Fruit fly (Drosophila melanogaster) whole organism, embryonic: ENCODE results near the gene CG3587.

Experiments used
- Blimp-1 ChIP-seq: fragments of 200-800 bp; sonication (Bioruptor generic); optimal IDR thresholded peaks from 3 replicates; lab custom pipeline; 2018; ENCODE audit warnings: missing biosample characterization, missing genetic modification characterization, mild to moderate bottlenecking, moderate library complexity, missing genetic modification reagents
- CG10321 ChIP-seq: fragments of 200-800 bp; sonication (Bioruptor generic); IDR thresholded peaks from 2 replicates; pipeline ENCODE4 v1.3.6; 2022; ENCODE audit warnings: missing biosample characterization, missing genetic modification characterization
- CG10366 ChIP-seq: fragments of 200-800 bp; sonication (Bioruptor generic); IDR thresholded peaks from 2 replicates; pipeline ENCODE4 v1.3.6; 2022; ENCODE audit warnings: missing biosample characterization, missing genetic modification characterization
- CG10565 ChIP-seq: fragments of 200-800 bp; sonication (Bioruptor generic); optimal IDR thresholded peaks from 3 replicates; lab custom pipeline; 2016; ENCODE audit warnings: missing biosample characterization, mild to moderate bottlenecking, missing genetic modification characterization
- CG11085 ChIP-seq: fragments of 200-800 bp; sonication (Bioruptor generic); IDR thresholded peaks from 2 replicates; pipeline ENCODE4 v1.3.6; 2022; ENCODE audit warnings: missing biosample characterization, missing genetic modification characterization
- CG11456 ChIP-seq: fragments of 200-800 bp; sonication (Bioruptor generic); IDR thresholded peaks from 3 replicates; pipeline ENCODE4 v1.3.6; 2022; ENCODE audit warnings: missing biosample characterization, missing genetic modification characterization
- CG11695 ChIP-seq: fragments of 200-800 bp; sonication (Bioruptor generic); IDR thresholded peaks from 3 replicates; pipeline ENCODE4 v1.3.6; 2022; ENCODE audit warnings: missing biosample characterization, missing genetic modification characterization
- CG15269 ChIP-seq: fragments of 200-800 bp; sonication (Bioruptor generic); optimal IDR thresholded peaks from 2 replicates; lab custom pipeline; 2018; ENCODE audit warnings: missing biosample characterization, mild to moderate bottlenecking, missing genetic modification characterization, moderate library complexity
- CG15479 ChIP-seq: fragments of 200-800 bp; sonication (Bioruptor generic); optimal IDR thresholded peaks from 3 replicates; lab custom pipeline; 2019; ENCODE audit warnings: missing biosample characterization, mild to moderate bottlenecking, missing genetic modification characterization, moderate library complexity
- CG17359 ChIP-seq: fragments of 200-800 bp; sonication (Bioruptor generic); optimal IDR thresholded peaks from 3 replicates; lab custom pipeline; 2018; ENCODE audit warnings: missing biosample characterization, mild to moderate bottlenecking, missing genetic modification characterization, moderate library complexity
- CG18599 ChIP-seq: fragments of 200-800 bp; sonication (Bioruptor generic); optimal IDR thresholded peaks from 3 replicates; lab custom pipeline; 2017; ENCODE audit warnings: missing biosample characterization, missing genetic modification characterization, mild to moderate bottlenecking, moderate library complexity, missing genetic modification reagents
- CG2678 ChIP-seq: fragments of 200-800 bp; sonication (Bioruptor generic); optimal IDR thresholded peaks from 3 replicates; lab custom pipeline; 2019; ENCODE audit warnings: missing biosample characterization, mild to moderate bottlenecking, missing genetic modification characterization, moderate library complexity
- CG32767 ChIP-seq: fragments of 200-800 bp; sonication (Bioruptor generic); IDR thresholded peaks from 2 replicates; pipeline ENCODE4 v1.3.6; 2022; ENCODE audit warnings: missing biosample characterization, missing genetic modification characterization
- CG32772 ChIP-seq: fragments of 200-800 bp; sonication (Bioruptor generic); IDR thresholded peaks from 2 replicates; pipeline ENCODE4 v1.3.6; 2022; ENCODE audit warnings: missing biosample characterization, missing genetic modification characterization
- CG4360 ChIP-seq: fragments of 200-800 bp; sonication (Bioruptor generic); IDR thresholded peaks from 2 replicates; pipeline ENCODE4 v1.3.6; 2022; ENCODE audit warnings: missing biosample characterization, missing genetic modification characterization
- CG4404 ChIP-seq: fragments of 200-800 bp; sonication (Bioruptor generic); IDR thresholded peaks from 2 replicates; pipeline ENCODE4 v1.3.6; 2022; ENCODE audit warnings: missing biosample characterization, missing genetic modification characterization
- CG7271 ChIP-seq: fragments of 200-800 bp; sonication (Bioruptor generic); optimal IDR thresholded peaks from 2 replicates; lab custom pipeline; 2018; ENCODE audit warnings: missing biosample characterization, mild to moderate bottlenecking, missing genetic modification characterization, moderate library complexity
- CG7963 ChIP-seq: fragments of 200-800 bp; sonication (Bioruptor generic); IDR thresholded peaks from 3 replicates; pipeline ENCODE4 v1.3.6; 2022; ENCODE audit warnings: missing biosample characterization, missing genetic modification characterization; ENCODE audit not compliant: partially characterized antibody
- CG8359 ChIP-seq: fragments of 200-800 bp; sonication (Bioruptor generic); optimal IDR thresholded peaks from 2 replicates; lab custom pipeline; 2017; ENCODE audit warnings: missing biosample characterization, mild to moderate bottlenecking, missing genetic modification characterization, borderline replicate concordance
- CG9609 ChIP-seq: fragments of 200-800 bp; sonication (Bioruptor generic); optimal IDR thresholded peaks from 3 replicates; lab custom pipeline; 2016; ENCODE audit warnings: missing biosample characterization, missing genetic modification characterization
- Dip2 ChIP-seq: fragments of 200-800 bp; sonication (Bioruptor generic); IDR thresholded peaks from 2 replicates; pipeline ENCODE4 v1.3.6; 2022; ENCODE audit warnings: missing biosample characterization, missing genetic modification characterization
- Doc2 ChIP-seq: fragments of 200-800 bp; sonication (Bioruptor generic); IDR thresholded peaks from 2 replicates; pipeline ENCODE4 v1.3.6; 2022; ENCODE audit warnings: missing biosample characterization, missing genetic modification characterization
- ERR ChIP-seq: fragments of 200-800 bp; sonication (Bioruptor generic); optimal IDR thresholded peaks from 2 replicates; lab custom pipeline; 2016; ENCODE audit warnings: missing biosample characterization, missing genetic modification characterization
- Fer1 ChIP-seq: fragments of 200-800 bp; sonication (Bioruptor generic); optimal IDR thresholded peaks from 2 replicates; lab custom pipeline; 2017; ENCODE audit warnings: missing biosample characterization, mild to moderate bottlenecking, missing genetic modification characterization
- Fer2 ChIP-seq: fragments of 200-800 bp; sonication (Bioruptor generic); optimal IDR thresholded peaks from 2 replicates; lab custom pipeline; 2018; ENCODE audit warnings: missing biosample characterization, mild to moderate bottlenecking, missing genetic modification characterization, moderate library complexity
- Poxn ChIP-seq: fragments of 200-800 bp; sonication (Bioruptor generic); IDR thresholded peaks from 2 replicates; pipeline ENCODE4 v1.3.6; 2022; ENCODE audit warnings: missing biosample characterization, missing genetic modification characterization
- YL-1 ChIP-seq: fragments of 200-800 bp; sonication (Bioruptor generic); optimal IDR thresholded peaks from 3 replicates; lab custom pipeline; 2017; ENCODE audit warnings: missing biosample characterization, mild to moderate bottlenecking, missing genetic modification characterization
- abd-A ChIP-seq: fragments of 200-800 bp; sonication (Bioruptor generic); optimal IDR thresholded peaks from 3 replicates; lab custom pipeline; 2019; ENCODE audit warnings: missing biosample characterization, mild to moderate bottlenecking, missing genetic modification characterization, moderate library complexity
- al ChIP-seq: fragments of 200-800 bp; sonication (Bioruptor generic); IDR thresholded peaks from 2 replicates; pipeline ENCODE4 v1.3.6; 2022; ENCODE audit warnings: missing biosample characterization, missing genetic modification characterization
- ato ChIP-seq: fragments of 200-800 bp; sonication (Bioruptor generic); IDR thresholded peaks from 2 replicates; pipeline ENCODE4 v1.3.6; 2022; ENCODE audit warnings: missing biosample characterization, missing genetic modification characterization; ENCODE audit not compliant: partially characterized antibody
- chif ChIP-seq, 2 experiments: fragments of 200-800 bp; sonication (Bioruptor generic); optimal IDR thresholded peaks; 3 replicates each; lab custom pipeline; 2016; ENCODE audit warnings: missing biosample characterization in 2 of 2, missing genetic modification characterization in 2 of 2
- ci ChIP-seq: fragments of 200-800 bp; sonication (Bioruptor generic); IDR thresholded peaks from 3 replicates; pipeline ENCODE4 v1.3.6; 2022; ENCODE audit warnings: missing biosample characterization, missing genetic modification characterization
- crc ChIP-seq: fragments of 200-800 bp; sonication (Bioruptor generic); optimal IDR thresholded peaks from 2 replicates; lab custom pipeline; 2016; ENCODE audit warnings: missing biosample characterization, missing genetic modification characterization
- dpn ChIP-seq, 2 experiments: fragments of 200-800 bp; sonication (Bioruptor generic); optimal IDR thresholded peaks; 3 replicates each; lab custom pipeline; 2016; ENCODE audit warnings: missing biosample characterization in 2 of 2, missing genetic modification characterization in 2 of 2
- ems ChIP-seq: fragments of 200-800 bp; sonication (Bioruptor generic); optimal IDR thresholded peaks from 3 replicates; lab custom pipeline; 2016; ENCODE audit warnings: missing biosample characterization, missing genetic modification characterization
- eve ChIP-seq, 2 experiments: fragments of >200 bp; optimal IDR thresholded peaks; 2 replicates each; lab custom pipeline; 2017; ENCODE audit warnings: missing biosample characterization in 2 of 2, missing genetic modification characterization in 2 of 2
- gfzf ChIP-seq: fragments of 200-800 bp; sonication (Bioruptor generic); optimal IDR thresholded peaks from 2 replicates; lab custom pipeline; 2016; ENCODE audit warnings: missing biosample characterization, mild to moderate bottlenecking, missing genetic modification characterization, moderate library complexity
- gsb-n ChIP-seq: fragments of 200-800 bp; sonication (Bioruptor generic); optimal IDR thresholded peaks from 3 replicates; lab custom pipeline; 2018; ENCODE audit warnings: missing biosample characterization, mild to moderate bottlenecking, missing genetic modification characterization
- kah ChIP-seq: fragments of 200-800 bp; sonication (Bioruptor generic); optimal IDR thresholded peaks from 2 replicates; lab custom pipeline; 2018; ENCODE audit warnings: missing biosample characterization, mild to moderate bottlenecking, missing genetic modification characterization
- ken ChIP-seq: fragments of 200-800 bp; sonication (Bioruptor generic); IDR thresholded peaks from 3 replicates; pipeline ENCODE4 v1.3.6; 2022; ENCODE audit warnings: missing biosample characterization, missing genetic modification characterization
- nmo ChIP-seq: fragments of 200-800 bp; sonication (Bioruptor generic); optimal IDR thresholded peaks from 2 replicates; lab custom pipeline; 2018; ENCODE audit warnings: missing biosample characterization, mild to moderate bottlenecking, missing genetic modification characterization, moderate library complexity
- org-1 ChIP-seq: fragments of 200-800 bp; sonication (Bioruptor generic); optimal IDR thresholded peaks from 2 replicates; lab custom pipeline; 2017; ENCODE audit warnings: missing biosample characterization, missing genetic modification characterization
- otp ChIP-seq: fragments of 200-800 bp; sonication (Bioruptor generic); IDR thresholded peaks from 3 replicates; pipeline ENCODE4, ENCODE4 v1.3.6; 2022; ENCODE audit warnings: missing biosample characterization, missing genetic modification characterization
- pho ChIP-seq: fragments of 200-800 bp; sonication (Bioruptor generic); optimal IDR thresholded peaks from 2 replicates; lab custom pipeline; 2016; ENCODE audit warnings: missing biosample characterization, missing genetic modification characterization
- pita ChIP-seq: fragments of 200-800 bp; sonication (Bioruptor generic); optimal IDR thresholded peaks from 2 replicates; lab custom pipeline; 2017; ENCODE audit warnings: missing biosample characterization, mild to moderate bottlenecking, missing genetic modification characterization
- shn ChIP-seq: fragments of 200-800 bp; sonication (Bioruptor generic); optimal IDR thresholded peaks from 3 replicates; lab custom pipeline; 2016; ENCODE audit warnings: missing biosample characterization, missing genetic modification characterization
- slou ChIP-seq: fragments of 200-800 bp; sonication (Bioruptor generic); optimal IDR thresholded peaks from 3 replicates; lab custom pipeline; 2016; ENCODE audit warnings: missing biosample characterization, missing genetic modification characterization
- sob ChIP-seq: fragments of 200-800 bp; sonication (Bioruptor generic); IDR thresholded peaks from 2 replicates; pipeline ENCODE4 v1.3.6; 2022; ENCODE audit warnings: missing biosample characterization, missing genetic modification characterization
- tio ChIP-seq: fragments of 200-800 bp; sonication (Bioruptor generic); optimal IDR thresholded peaks from 2 replicates; lab custom pipeline; 2017; ENCODE audit warnings: missing biosample characterization, missing genetic modification characterization, inconsistent platforms
- tna ChIP-seq: fragments of 200-800 bp; sonication (Bioruptor generic); IDR thresholded peaks from 2 replicates; pipeline ENCODE4 v1.3.6; 2022; ENCODE audit warnings: missing biosample characterization, missing genetic modification characterization; ENCODE audit not compliant: partially characterized antibody
- trh ChIP-seq: fragments of 200-800 bp; sonication (Bioruptor generic); optimal IDR thresholded peaks from 2 replicates; lab custom pipeline; 2016; ENCODE audit warnings: missing biosample characterization, missing genetic modification characterization

Gene CG3587

dm6 chrX:1940020-1940419 is at the start of gene CG3587, which contains the start of gene CG3857:
CG3587 (plus strand) TSS chrX:1940307.
CG3857 (minus strand) TSS chrX:1940040.
- peak; percentile 65 for TF ChIP-seq CG15269
- no peak for TF ChIP-seq Dip2 (GFP tag; lab: Robert Waterston, UW)
- TF ChIP-seq Fer2 (tag; lab: Kevin White, UChicago) = peak; percentile 10
- TF ChIP-seq CG7271 = no peak
- TF ChIP-seq abd-A (tag; lab: Kevin White, UChicago) = no peak
- peak; percentile 21 for TF ChIP-seq gfzf (GFP tag; lab: Kevin White, UChicago)
- peak; percentile 65 for TF ChIP-seq YL-1 (GFP tag; lab: Kevin White, UChicago)
- peak; percentile 73; the same call in 2 of the 3 replicates for TF ChIP-seq CG11456 (GFP tag; lab: Robert Waterston, UW)
- TF ChIP-seq ci (GFP tag; lab: Robert Waterston, UW) = no peak
- TF ChIP-seq CG11695 (GFP tag; lab: Robert Waterston, UW) = 0 out of 3 replicates have a peak, but pooled peaks have one; percentile 32
- peak; percentile 75 for TF ChIP-seq CG10366 (GFP tag; lab: Robert Waterston, UW)
- TF ChIP-seq tio = peak; percentile 62
- no peak for TF ChIP-seq pita (GFP tag; lab: Kevin White, UChicago)
- peak; percentile 73 for TF ChIP-seq CG18599 (GFP tag; lab: Kevin White, UChicago)
- TF ChIP-seq al (GFP tag; lab: Robert Waterston, UW) = peak; percentile 75
- TF ChIP-seq CG32767 (GFP tag; lab: Robert Waterston, UW) = 0 out of 2 replicates have a peak, but pooled peaks have one; percentile 37
- peak; percentile 57 for TF ChIP-seq slou (GFP tag; lab: Kevin White, UChicago)
- no peak for TF ChIP-seq CG10565
- TF ChIP-seq kah (GFP tag; lab: Kevin White, UChicago) = no peak
- TF ChIP-seq ken = peak; percentile 70
- no peak for TF ChIP-seq otp (GFP tag; lab: Robert Waterston, UW)
- TF ChIP-seq CG8359 (GFP tag; lab: Kevin White, UChicago) = peak; percentile 16
- no peak for TF ChIP-seq tna (GFP tag; lab: Robert Waterston, UW)
- peak; percentile 38 for TF ChIP-seq ems (GFP tag; lab: Kevin White, UChicago)
- no peak for TF ChIP-seq CG10321 (GFP tag; lab: Robert Waterston, UW)
- TF ChIP-seq nmo (GFP tag; lab: Kevin White, UChicago) = peak; percentile 83
- peak; percentile 91 for TF ChIP-seq shn
- TF ChIP-seq CG32772 (GFP tag; lab: Robert Waterston, UW) = peak; percentile 80
- TF ChIP-seq gsb-n (tag; lab: Kevin White, UChicago) = peak; percentile 50
- TF ChIP-seq trh (GFP tag; lab: Kevin White, UChicago) = peak; percentile 2
- TF ChIP-seq CG15479 (GFP tag; lab: Kevin White, UChicago) = no peak
- TF ChIP-seq dpn (GFP tag; optimal IDR thresholded peaks at IDR 0.05; lab: Kevin White, UChicago) = peak; percentile 79 to 80
- peak; percentile 66 for TF ChIP-seq org-1
- TF ChIP-seq CG4404 (GFP tag; lab: Robert Waterston, UW) = peak; percentile 66
- no peak for TF ChIP-seq CG4360
- TF ChIP-seq crc (GFP tag; lab: Kevin White, UChicago) = peak; percentile 50
- TF ChIP-seq Poxn (GFP tag; lab: Robert Waterston, UW) = 0 out of 2 replicates have a peak, but pooled peaks have one; percentile 28
- TF ChIP-seq ERR (GFP tag; lab: Kevin White, UChicago) = no peak
- no peak for TF ChIP-seq eve (GFP tag; optimal IDR thresholded peaks at IDR 0.05; lab: Kevin White, UChicago)
- no peak for TF ChIP-seq CG7963 (GFP tag; lab: Robert Waterston, UW)
- TF ChIP-seq Blimp-1 = peak; percentile 49
- TF ChIP-seq Fer1 = peak; percentile 61
- peak; percentile 70 for TF ChIP-seq pho
- peak; percentile 71 for TF ChIP-seq CG2678 (tag; lab: Kevin White, UChicago)
- TF ChIP-seq ato (GFP tag; lab: Robert Waterston, UW) = no peak
- TF ChIP-seq CG11085 (GFP tag; lab: Robert Waterston, UW) = peak; percentile 64
- TF ChIP-seq CG17359 (tag; lab: Kevin White, UChicago) = peak; percentile 50
- TF ChIP-seq CG9609 (GFP tag; lab: Kevin White, UChicago) = peak; percentile 83
- TF ChIP-seq chif (GFP tag; optimal IDR thresholded peaks at IDR 0.05; lab: Kevin White, UChicago) = peak; percentile 76 to 78
- TF ChIP-seq Doc2 = no peak
- TF ChIP-seq sob = peak; percentile 81
